Fruit fly (Drosophila melanogaster) whole organism, embryonic: ENCODE measurements around the gene CG7378.

Experiments
- ATbp ChIP-seq: fragments of 200-800 bp; sonication (Bioruptor generic); optimal IDR thresholded peaks from 2 replicates; lab custom pipeline; 2017; ENCODE audit warnings: missing biosample characterization, mild to moderate bottlenecking, missing genetic modification characterization, missing genetic modification reagents
- Atf6 ChIP-seq: fragments of 200-800 bp; sonication (Bioruptor generic); IDR thresholded peaks from 2 replicates; pipeline ENCODE4 v1.3.6; 2022; ENCODE audit warnings: missing biosample characterization, missing genetic modification characterization
- CG10209 ChIP-seq: fragments of 200-800 bp; sonication (Bioruptor generic); optimal IDR thresholded peaks from 3 replicates; lab custom pipeline; 2017; ENCODE audit warnings: missing biosample characterization, mild to moderate bottlenecking, missing genetic modification characterization, missing genetic modification reagents
- CG1024 ChIP-seq: fragments of 200-800 bp; sonication (Bioruptor generic); IDR thresholded peaks from 2 replicates; pipeline ENCODE4 v1.3.6; 2022; ENCODE audit warnings: missing biosample characterization, missing genetic modification characterization
- CG10267 ChIP-seq: fragments of 200-800 bp; sonication (Bioruptor generic); optimal IDR thresholded peaks from 2 replicates; lab custom pipeline; 2018; ENCODE audit warnings: missing biosample characterization, mild to moderate bottlenecking, missing genetic modification characterization, moderate library complexity
- CG10979 ChIP-seq: fragments of 200-800 bp; sonication (Bioruptor generic); optimal IDR thresholded peaks from 2 replicates; lab custom pipeline; 2018; ENCODE audit warnings: missing biosample characterization, mild to moderate bottlenecking, missing genetic modification characterization, moderate library complexity
- CG11247 ChIP-seq: fragments of 200-800 bp; sonication (Bioruptor generic); IDR thresholded peaks from 2 replicates; pipeline ENCODE4 v1.3.6; 2022; ENCODE audit warnings: missing biosample characterization, missing genetic modification characterization
- CG12071 ChIP-seq: fragments of 200-800 bp; sonication (Bioruptor generic); optimal IDR thresholded peaks from 3 replicates; lab custom pipeline; 2018; ENCODE audit warnings: missing biosample characterization, mild to moderate bottlenecking, missing genetic modification characterization
- CG13624 ChIP-seq: fragments of 200-800 bp; sonication (Bioruptor generic); optimal IDR thresholded peaks from 2 replicates; lab custom pipeline; 2016; ENCODE audit warnings: missing biosample characterization, missing genetic modification characterization
- CG14014 ChIP-seq: fragments of 200-800 bp; sonication (Bioruptor generic); IDR thresholded peaks from 2 replicates; pipeline ENCODE4 v1.3.6; 2022; ENCODE audit warnings: missing biosample characterization, missing genetic modification characterization
- CG14667 ChIP-seq: fragments of 200-800 bp; sonication (Bioruptor generic); IDR thresholded peaks from 2 replicates; pipeline ENCODE4 v1.3.6; 2022; ENCODE audit warnings: missing biosample characterization, missing genetic modification characterization
- CG18476 ChIP-seq: fragments of 200-800 bp; sonication (Bioruptor generic); optimal IDR thresholded peaks from 2 replicates; lab custom pipeline; 2016; ENCODE audit warnings: missing biosample characterization, mild to moderate bottlenecking, missing genetic modification characterization
- CG18599 ChIP-seq: fragments of 200-800 bp; sonication (Bioruptor generic); optimal IDR thresholded peaks from 3 replicates; lab custom pipeline; 2017; ENCODE audit warnings: missing biosample characterization, missing genetic modification characterization, mild to moderate bottlenecking, moderate library complexity, missing genetic modification reagents
- CG18764 ChIP-seq: fragments of 200-800 bp; sonication (Bioruptor generic); optimal IDR thresholded peaks from 3 replicates; lab custom pipeline; 2016; ENCODE audit warnings: missing biosample characterization, missing genetic modification characterization
- CG32772 ChIP-seq: fragments of 200-800 bp; sonication (Bioruptor generic); IDR thresholded peaks from 2 replicates; pipeline ENCODE4 v1.3.6; 2022; ENCODE audit warnings: missing biosample characterization, missing genetic modification characterization
- CG4707 ChIP-seq: fragments of 200-800 bp; sonication (Bioruptor generic); optimal IDR thresholded peaks from 2 replicates; lab custom pipeline; 2018; ENCODE audit warnings: missing biosample characterization, mild to moderate bottlenecking, missing genetic modification characterization, moderate library complexity
- CG6689 ChIP-seq: fragments of 200-800 bp; sonication (Bioruptor generic); IDR thresholded peaks from 2 replicates; pipeline ENCODE4 v1.3.6; 2022; ENCODE audit warnings: missing biosample characterization, missing genetic modification characterization
- CG6854 ChIP-seq: fragments of 200-800 bp; sonication (Bioruptor generic); optimal IDR thresholded peaks from 3 replicates; lab custom pipeline; 2017; ENCODE audit warnings: missing biosample characterization, mild to moderate bottlenecking, missing genetic modification characterization
- CG7372 ChIP-seq: fragments of 200-800 bp; sonication (Bioruptor generic); IDR thresholded peaks from 2 replicates; pipeline ENCODE4 v1.3.6; 2022; ENCODE audit warnings: missing biosample characterization, missing genetic modification characterization
- CG7745 ChIP-seq: fragments of 200-800 bp; sonication (Bioruptor generic); optimal IDR thresholded peaks from 2 replicates; lab custom pipeline; 2018; ENCODE audit warnings: missing biosample characterization, mild to moderate bottlenecking, missing genetic modification characterization, moderate library complexity
- CG8388 ChIP-seq: fragments of 200-800 bp; sonication (Bioruptor generic); optimal IDR thresholded peaks from 2 replicates; lab custom pipeline; 2019; ENCODE audit warnings: missing biosample characterization, mild to moderate bottlenecking, missing genetic modification characterization, moderate library complexity
- CG9215 ChIP-seq: fragments of 200-800 bp; sonication (Bioruptor generic); IDR thresholded peaks from 2 replicates; pipeline ENCODE4 v1.3.6; 2022; ENCODE audit warnings: missing biosample characterization, missing genetic modification characterization
- CG9932 ChIP-seq: fragments of 200-800 bp; sonication (Bioruptor generic); IDR thresholded peaks from 2 replicates; pipeline ENCODE4 v1.3.6; 2022; ENCODE audit warnings: missing biosample characterization, missing genetic modification characterization
- Deaf1 ChIP-seq: fragments of 200-800 bp; optimal IDR thresholded peaks from 3 replicates; lab custom pipeline; 2019; ENCODE audit warnings: missing biosample characterization, mild to moderate bottlenecking, missing genetic modification characterization, moderate library complexity
- H2.0 ChIP-seq: fragments of 200-800 bp; sonication (Bioruptor generic); IDR thresholded peaks from 2 replicates; pipeline ENCODE4 v1.3.6; 2022; ENCODE audit warnings: missing biosample characterization, missing genetic modification characterization
- HLH3B ChIP-seq: fragments of 200-800 bp; sonication (Bioruptor generic); IDR thresholded peaks from 2 replicates; pipeline ENCODE4 v1.3.6; 2022; ENCODE audit warnings: missing biosample characterization, missing genetic modification characterization
- Hr78 ChIP-seq, 2 experiments: fragments of 200-800 bp in 1 of 2; fragments of >200 bp in 1 of 2; sonication (Bioruptor generic) in 1 of 2; optimal IDR thresholded peaks; 2 replicates each; lab custom pipeline; 2017 to 2019; ENCODE audit warnings: missing biosample characterization in 2 of 2, missing genetic modification characterization in 2 of 2, mild to moderate bottlenecking in 1 of 2, moderate library complexity in 1 of 2
- Nf-YA ChIP-seq: fragments of 200-800 bp; sonication (Bioruptor generic); IDR thresholded peaks from 2 replicates; pipeline ENCODE4 v1.3.6; 2022; ENCODE audit warnings: missing biosample characterization, missing genetic modification characterization
- Oaz ChIP-seq: fragments of 200-800 bp; sonication (Bioruptor generic); IDR thresholded peaks from 2 replicates; pipeline ENCODE4 v1.3.6; 2022; ENCODE audit warnings: missing biosample characterization, missing genetic modification characterization
- Scr ChIP-seq: fragments of 200-800 bp; sonication (Bioruptor generic); IDR thresholded peaks from 2 replicates; pipeline ENCODE4 v1.3.6; 2022; ENCODE audit warnings: missing biosample characterization, missing genetic modification characterization; ENCODE audit not compliant: partially characterized antibody
- Side ChIP-seq: fragments of 200-800 bp; sonication (Bioruptor generic); optimal IDR thresholded peaks from 2 replicates; lab custom pipeline; 2016; ENCODE audit warnings: missing biosample characterization, missing genetic modification characterization
- TFAM ChIP-seq: fragments of 200-800 bp; sonication (Bioruptor generic); optimal IDR thresholded peaks from 2 replicates; lab custom pipeline; 2017; ENCODE audit warnings: missing biosample characterization, missing genetic modification characterization, inconsistent platforms
- Trl ChIP-seq, 3 experiments: fragments of >200 bp in 2 of 3; fragments of 200-800 bp in 1 of 3; sonication (Bioruptor generic) in 1 of 3; optimal IDR thresholded peaks; 2 replicates in 1 of 3; 3 replicates in 2 of 3; lab custom pipeline; 2016 to 2017; ENCODE audit warnings: missing biosample characterization in 1 of 3, missing genetic modification characterization in 1 of 3
- ara ChIP-seq: fragments of 200-800 bp; sonication (Bioruptor generic); IDR thresholded peaks from 2 replicates; pipeline ENCODE4 v1.3.6; 2022; ENCODE audit warnings: missing biosample characterization, missing genetic modification characterization
- bab2 ChIP-seq: fragments of 200-800 bp; sonication (Bioruptor generic); optimal IDR thresholded peaks from 2 replicates; lab custom pipeline; 2016; ENCODE audit warnings: missing biosample characterization, missing genetic modification characterization
- chm ChIP-seq: fragments of 200-800 bp; sonication (Bioruptor generic); IDR thresholded peaks from 2 replicates; pipeline ENCODE4 v1.3.6; 2022; ENCODE audit warnings: missing biosample characterization, missing genetic modification characterization
- dmrt99B ChIP-seq: fragments of 200-800 bp; sonication (Bioruptor generic); optimal IDR thresholded peaks from 2 replicates; lab custom pipeline; 2018; ENCODE audit warnings: missing biosample characterization, mild to moderate bottlenecking, missing genetic modification characterization, moderate library complexity
- dysf ChIP-seq: fragments of 200-800 bp; sonication (Bioruptor generic); IDR thresholded peaks from 3 replicates; pipeline ENCODE4 v1.3.6; 2022; ENCODE audit warnings: missing biosample characterization, missing genetic modification characterization
- gfzf ChIP-seq: fragments of 200-800 bp; sonication (Bioruptor generic); optimal IDR thresholded peaks from 2 replicates; lab custom pipeline; 2016; ENCODE audit warnings: missing biosample characterization, mild to moderate bottlenecking, missing genetic modification characterization, moderate library complexity
- gro ChIP-seq: fragments of 200-800 bp; sonication (Bioruptor generic); optimal IDR thresholded peaks from 2 replicates; lab custom pipeline; 2016; ENCODE audit warnings: missing biosample characterization, missing genetic modification characterization
- ind ChIP-seq: fragments of 200-800 bp; sonication (Bioruptor generic); optimal IDR thresholded peaks from 3 replicates; lab custom pipeline; 2016; ENCODE audit warnings: missing biosample characterization, missing genetic modification characterization
- lbe ChIP-seq: fragments of 200-800 bp; sonication (Bioruptor generic); optimal IDR thresholded peaks from 2 replicates; lab custom pipeline; 2016; ENCODE audit warnings: missing biosample characterization, mild to moderate bottlenecking, missing genetic modification characterization
- onecut ChIP-seq: fragments of 200-800 bp; sonication (Bioruptor generic); IDR thresholded peaks from 2 replicates; pipeline ENCODE4 v1.3.6; 2022; ENCODE audit warnings: missing biosample characterization, missing genetic modification characterization
- pan ChIP-seq, 4 experiments: fragments of >200 bp in 3 of 4; fragments of 200-800 bp in 1 of 4; sonication (Bioruptor generic) in 1 of 4; optimal IDR thresholded peaks in 3 of 4; IDR thresholded peaks in 1 of 4; 2 replicates each; pipeline versions ENCODE4 v1.3.6 to Lab custom; 2017 to 2022; ENCODE audit warnings: missing biosample characterization in 2 of 4, missing genetic modification characterization in 2 of 4, mixed read lengths in 1 of 4
- phol ChIP-seq: fragments of 200-800 bp; sonication (Bioruptor generic); optimal IDR thresholded peaks from 3 replicates; lab custom pipeline; 2018; ENCODE audit warnings: missing biosample characterization, mild to moderate bottlenecking, missing genetic modification characterization, moderate library complexity
- ro ChIP-seq: fragments of 200-800 bp; sonication (Bioruptor generic); IDR thresholded peaks from 2 replicates; pipeline ENCODE4 v1.3.6; 2022; ENCODE audit warnings: missing biosample characterization, missing genetic modification characterization
- sens ChIP-seq: fragments of 200-800 bp; sonication (Bioruptor generic); peaks from one replicate; lab custom pipeline; 2016; ENCODE audit warnings: missing biosample characterization, missing genetic modification characterization
- sob ChIP-seq: fragments of 200-800 bp; sonication (Bioruptor generic); IDR thresholded peaks from 2 replicates; pipeline ENCODE4 v1.3.6; 2022; ENCODE audit warnings: missing biosample characterization, missing genetic modification characterization

The CG7378 gene

dm6 chrX:18869489-18870132 lies 30.6 kb upstream of the CG7378 start (continued):
- TF ChIP-seq ara (GFP tag; lab: Robert Waterston, UW) = peak; percentile 61; the same call in 1 of the 2 replicates
- peak; percentile 59; the same call in 1 of the 2 replicates for TF ChIP-seq CG11247 (GFP tag; lab: Robert Waterston, UW)
- peak in 1 of 2 experiments; percentile 52 for TF ChIP-seq Hr78 (GFP tag; optimal IDR thresholded peaks at IDR 0.05; lab: Kevin White, UChicago)
- no peak for TF ChIP-seq CG18476 (GFP tag; lab: Kevin White, UChicago)
- peak; percentile 41 for TF ChIP-seq CG13624
- TF ChIP-seq Deaf1 (tag; lab: Kevin White, UChicago) = no peak
- TF ChIP-seq onecut (GFP tag; lab: Robert Waterston, UW) = peak; percentile 39; the same call in 1 of the 2 replicates
- TF ChIP-seq gro (GFP tag; lab: Kevin White, UChicago) = peak; percentile 5
- TF ChIP-seq CG18599 (GFP tag; lab: Kevin White, UChicago) = peak; percentile 20
- TF ChIP-seq Atf6 (GFP tag; lab: Robert Waterston, UW) = peak; percentile 30; the same call in 1 of the 2 replicates
- no peak for TF ChIP-seq ro
- no peak for TF ChIP-seq CG6854 (GFP tag; lab: Kevin White, UChicago)
- TF ChIP-seq CG7372 (GFP tag; lab: Robert Waterston, UW) = 0 out of 2 replicates have a peak, but pooled peaks have one; percentile 8
- TF ChIP-seq CG18764 (GFP tag; lab: Kevin White, UChicago) = peak; percentile 50
- TF ChIP-seq CG9932 (GFP tag; lab: Robert Waterston, UW) = peak; percentile 37; the same call in 1 of the 2 replicates
- peak; percentile 43 for TF ChIP-seq H2.0 (GFP tag; lab: Robert Waterston, UW)
- TF ChIP-seq CG4707 = no peak
- peak; percentile 79 for TF ChIP-seq CG14014 (GFP tag; lab: Robert Waterston, UW)
- no peak for TF ChIP-seq Trl (optimal IDR thresholded peaks at IDR 0.05; lab: Kevin White, UChicago)
- peak; percentile 37 for TF ChIP-seq Trl (GFP tag; optimal IDR thresholded peaks at IDR 0.05; lab: Kevin White, UChicago)
- peak; percentile 68 for TF ChIP-seq ind (GFP tag; lab: Kevin White, UChicago)
- TF ChIP-seq CG1024 = peak; percentile 47; the same call in 1 of the 2 replicates
- TF ChIP-seq Side = peak; percentile 26
- peak; percentile 66; the same call in 2 of the 3 replicates for TF ChIP-seq dysf (GFP tag; lab: Robert Waterston, UW)
- TF ChIP-seq ATbp (GFP tag; lab: Kevin White, UChicago) = peak; percentile 6
- TF ChIP-seq gfzf (GFP tag; lab: Kevin White, UChicago) = no peak
- peak; percentile 57 for TF ChIP-seq CG6689 (GFP tag; lab: Robert Waterston, UW)
- peak; percentile 48 for TF ChIP-seq CG10209 (GFP tag; lab: Kevin White, UChicago)
- TF ChIP-seq sens (GFP tag; lab: Kevin White, UChicago) = peak; percentile 93
- peak; percentile 65 for TF ChIP-seq dmrt99B (tag; lab: Kevin White, UChicago)
- no peak for TF ChIP-seq TFAM (GFP tag; lab: Kevin White, UChicago)
- peak; percentile 66 for TF ChIP-seq CG14667 (GFP tag; lab: Robert Waterston, UW)
- TF ChIP-seq pan (optimal IDR thresholded peaks at IDR 0.05; lab: Kevin White, UChicago) = no peak
- peak in 1 of 2 experiments; percentile 72 for TF ChIP-seq pan (GFP tag; optimal IDR thresholded peaks at IDR 0.05 in 1 of 2, IDR thresholded peaks at IDR 0.05 in 1 of 2)
- 0 out of 2 replicates have a peak, but pooled peaks have one; percentile 17 for TF ChIP-seq CG32772
- TF ChIP-seq CG9215 (GFP tag; lab: Robert Waterston, UW) = peak; percentile 27; the same call in 1 of the 2 replicates
- TF ChIP-seq chm = peak; percentile 65; the same call in 1 of the 2 replicates
- TF ChIP-seq bab2 (GFP tag; lab: Kevin White, UChicago) = no peak
- peak; percentile 53 for TF ChIP-seq phol (tag; lab: Kevin White, UChicago)
- TF ChIP-seq CG8388 (GFP tag; lab: Kevin White, UChicago) = peak; percentile 14
- peak; percentile 29 for TF ChIP-seq CG12071 (GFP tag; lab: Kevin White, UChicago)
- 0 out of 2 replicates have a peak, but pooled peaks have one; percentile 35 for TF ChIP-seq Nf-YA
- TF ChIP-seq CG10267 (tag; lab: Kevin White, UChicago) = peak; percentile 34
- peak; percentile 61 for TF ChIP-seq Oaz (GFP tag; lab: Robert Waterston, UW)
- TF ChIP-seq HLH3B = peak; percentile 54
- TF ChIP-seq CG7745 = no peak
- peak; percentile 32 for TF ChIP-seq CG10979
- TF ChIP-seq Scr (GFP tag; lab: Robert Waterston, UW) = no peak
- TF ChIP-seq sob = peak; percentile 37; the same call in 1 of the 2 replicates
- peak; percentile 30 for TF ChIP-seq lbe (GFP tag; lab: Kevin White, UChicago)
